Fruit fly (Drosophila melanogaster): ENCODE data around the gene CG9777.

The CG9777 gene

dm6 chrX:16624519-16624918, 7.5 kb downstream of the CG9777 start:
- TF ChIP-seq z (GFP tag; IDR thresholded peaks at IDR 0.05): peak; percentile 34; the same call in 1 of the 3 replicates
- no peak for TF ChIP-seq ato (GFP tag; IDR thresholded peaks at IDR 0.05; ENCODE audit: partially characterized antibody)
- peak; percentile 40 for TF ChIP-seq CG10979 (tag; optimal IDR thresholded peaks at IDR 0.05)
- TF ChIP-seq mirr (GFP tag; optimal IDR thresholded peaks at IDR 0.05): no peak
- peak; percentile 89 for TF ChIP-seq CTCF (GFP tag; optimal IDR thresholded peaks at IDR 0.05)
- no peak for TF ChIP-seq CG8944 (GFP tag; optimal IDR thresholded peaks at IDR 0.05)
- TF ChIP-seq Med (GFP tag): peak; percentile 12
- TF ChIP-seq CG8924 (tag; optimal IDR thresholded peaks at IDR 0.05): no peak
- no peak for TF ChIP-seq BtbVII (GFP tag; optimal IDR thresholded peaks at IDR 0.05)
- TF ChIP-seq abd-A (tag; optimal IDR thresholded peaks at IDR 0.05): no peak

DNA sequence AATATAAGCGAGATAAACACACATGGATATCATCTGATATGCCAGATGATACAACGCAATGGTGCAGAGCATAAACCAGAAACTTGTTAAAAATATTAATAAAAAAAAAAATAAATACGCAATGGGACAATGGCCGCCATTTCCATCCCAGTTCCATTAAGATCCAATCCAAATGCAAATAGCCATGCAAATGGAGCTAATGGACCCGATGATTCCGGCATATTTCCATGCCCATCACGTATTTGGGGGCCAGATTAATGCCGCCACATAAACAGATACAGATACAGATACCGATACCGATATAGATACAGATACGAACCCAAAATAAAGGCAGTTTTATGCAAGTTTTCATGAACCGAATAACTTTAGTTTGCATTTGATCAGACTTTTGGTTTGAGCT, 8.5 kb downstream of the CG9777 start:
- TF ChIP-seq pnt (GFP tag; optimal IDR thresholded peaks at IDR 0.05): no peak
- peak; percentile 16 for TF ChIP-seq grn (GFP tag; optimal IDR thresholded peaks at IDR 0.05)
- TF ChIP-seq Med (GFP tag): peak; percentile 22
- peak; percentile 80 for TF ChIP-seq CG13894 (tag; optimal IDR thresholded peaks at IDR 0.05)
- peak; percentile 41; the same call in 1 of the 4 replicates for TF ChIP-seq chinmo (GFP tag; IDR thresholded peaks at IDR 0.05; ENCODE audit: partially characterized antibody)
- TF ChIP-seq CG12104 (GFP tag; optimal IDR thresholded peaks at IDR 0.05): no peak
- TF ChIP-seq abd-A (tag; optimal IDR thresholded peaks at IDR 0.05): peak; percentile 63

DNA sequence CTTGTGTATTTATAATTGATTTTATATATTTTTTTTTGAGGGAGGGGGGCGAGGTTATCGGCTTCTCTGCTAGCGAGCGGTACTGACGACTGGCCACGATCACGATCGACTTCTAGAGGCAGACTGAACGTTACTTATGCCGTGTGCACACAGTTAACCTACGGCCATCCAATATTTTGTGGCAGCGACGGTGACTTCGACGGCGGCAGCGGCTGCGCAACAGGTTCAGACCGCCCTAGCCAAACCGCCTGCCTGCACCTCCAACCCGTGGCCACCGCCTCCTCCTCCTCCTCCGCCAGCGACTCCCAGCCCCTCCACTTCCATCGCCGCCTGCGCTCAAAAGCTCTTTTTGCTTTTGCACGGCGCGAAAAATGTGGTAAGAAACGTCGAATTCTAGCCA, 10.6 kb downstream of the CG9777 start, which contains the start of gene CG9782:
CG9782 (minus strand) TSS at position 128 of the 400 bp plus-strand sequence.
- TF ChIP-seq CG7928 (GFP tag; optimal IDR thresholded peaks at IDR 0.05) (no peak), amos (GFP tag; IDR thresholded peaks at IDR 0.05; ENCODE audit: partially characterized antibody) (no peak), CG15514 (GFP tag; optimal IDR thresholded peaks at IDR 0.05) (no peak), CG31224 (GFP tag; IDR thresholded peaks at IDR 0.05) (no peak), Dbx (GFP tag; IDR thresholded peaks at IDR 0.05) (0 out of 3 replicates have a peak, but pooled peaks have one; percentile 16), Oli (tag; optimal IDR thresholded peaks at IDR 0.05) (no peak), Med (GFP tag) (peak; percentile 13), CG16813 (GFP tag; IDR thresholded peaks at IDR 0.05; ENCODE audit: partially characterized antibody) (no peak), Dll (GFP tag; IDR thresholded peaks at IDR 0.05; ENCODE audit: partially characterized antibody) (no peak), ind (GFP tag; optimal IDR thresholded peaks at IDR 0.05) (no peak), B-H2 (GFP tag; optimal IDR thresholded peaks at IDR 0.05) (no peak), CG11085 (GFP tag; IDR thresholded peaks at IDR 0.05) (no peak), twi (tag; optimal IDR thresholded peaks at IDR 0.05) (no peak), CG12236 (GFP tag; optimal IDR thresholded peaks at IDR 0.05) (no peak), HmgD (GFP tag; optimal IDR thresholded peaks at IDR 0.05) (no peak), esg (GFP tag; conservative IDR thresholded peaks at IDR 0.05) (no peak), Opbp (GFP tag; IDR thresholded peaks at IDR 0.05; ENCODE audit: partially characterized antibody) (peak; percentile 47; the same call in 1 of the 3 replicates), Awh (GFP tag; IDR thresholded peaks at IDR 0.05) (no peak), CG17802 (tag; optimal IDR thresholded peaks at IDR 0.05) (no peak), CG13894 (tag; optimal IDR thresholded peaks at IDR 0.05) (peak; percentile 44), tx (GFP tag; optimal IDR thresholded peaks at IDR 0.05) (no peak), fu2 (GFP tag; optimal IDR thresholded peaks at IDR 0.05) (no peak), CG4328 (GFP tag; optimal IDR thresholded peaks at IDR 0.05) (no peak), CG9932 (GFP tag; IDR thresholded peaks at IDR 0.05) (0 out of 2 replicates have a peak, but pooled peaks have one; percentile 19), Adf1 (GFP tag; IDR thresholded peaks at IDR 0.05) (peak; percentile 81), row (GFP tag; IDR thresholded peaks at IDR 0.05) (peak; percentile 21; the same call in 1 of the 3 replicates), Xbp1 (GFP tag; optimal IDR thresholded peaks at IDR 0.05) (no peak), Taf1 (GFP tag; IDR thresholded peaks at IDR 0.05) (no peak), bsh (GFP tag; optimal IDR thresholded peaks at IDR 0.05) (no peak), CG8359 (GFP tag; optimal IDR thresholded peaks at IDR 0.05; ENCODE audit: borderline replicate concordance) (no peak), CG6175 (GFP tag; IDR thresholded peaks at IDR 0.05) (peak; percentile 91), kni (GFP tag; optimal IDR thresholded peaks at IDR 0.05) (no peak), bbx (GFP tag; IDR thresholded peaks at IDR 0.05; ENCODE audit: partially characterized antibody) (peak; percentile 17; the same call in 1 of the 2 replicates), chinmo (GFP tag; IDR thresholded peaks at IDR 0.05; ENCODE audit: partially characterized antibody) (peak; percentile 92), CG17385 (GFP tag; optimal IDR thresholded peaks at IDR 0.05) (no peak)
